Fruit fly (Drosophila melanogaster) whole organism, adult: Measurements from ENCODE around the gene Dnai2.

ENCODE experiments used
- CG11617 ChIP-seq: fragments of 200-800 bp; sonication (Bioruptor generic); optimal IDR thresholded peaks from 2 replicates; lab custom pipeline; 2017; ENCODE audit warnings: mild to moderate bottlenecking, missing biosample characterization, missing genetic modification reagents, missing genetic modification characterization
- CG12768 ChIP-seq: fragments of 200-800 bp; sonication (Bioruptor generic); optimal IDR thresholded peaks from 2 replicates; lab custom pipeline; 2017; ENCODE audit warnings: missing biosample characterization, missing genetic modification characterization, mild to moderate bottlenecking, moderate library complexity, missing genetic modification reagents
- CG14711 ChIP-seq: fragments of 200-800 bp; sonication (Bioruptor generic); optimal IDR thresholded peaks from 2 replicates; lab custom pipeline; 2018; ENCODE audit warnings: missing biosample characterization, mild to moderate bottlenecking, missing genetic modification characterization, moderate library complexity
- CG1620 ChIP-seq: fragments of 200-800 bp; sonication (Bioruptor generic); optimal IDR thresholded peaks from 2 replicates; lab custom pipeline; 2016; ENCODE audit warnings: missing biosample characterization, missing genetic modification characterization
- CG33017 ChIP-seq: fragments of 200-800 bp; sonication (Bioruptor generic); optimal IDR thresholded peaks from 2 replicates; lab custom pipeline; 2018; ENCODE audit warnings: missing biosample characterization, mild to moderate bottlenecking, missing genetic modification characterization, moderate library complexity
- CG5204 ChIP-seq: fragments of 200-800 bp; sonication (Bioruptor generic); optimal IDR thresholded peaks from 2 replicates; lab custom pipeline; 2016; ENCODE audit warnings: missing biosample characterization, missing genetic modification characterization
- CG7045 ChIP-seq: fragments of 200-800 bp; sonication (Bioruptor generic); optimal IDR thresholded peaks from 2 replicates; lab custom pipeline; 2017; ENCODE audit warnings: missing biosample characterization, mild to moderate bottlenecking, missing genetic modification characterization
- CG7101 ChIP-seq: fragments of 200-800 bp; sonication (Bioruptor generic); optimal IDR thresholded peaks from 2 replicates; lab custom pipeline; 2018; ENCODE audit warnings: missing biosample characterization, mild to moderate bottlenecking, missing genetic modification characterization, moderate library complexity
- Clk ChIP-seq: fragments of 200-800 bp; sonication (Bioruptor generic); optimal IDR thresholded peaks from 2 replicates; lab custom pipeline; 2017; ENCODE audit warnings: missing biosample characterization, missing genetic modification characterization
- Crg-1 ChIP-seq: fragments of 200-800 bp; sonication (Bioruptor generic); optimal IDR thresholded peaks from 2 replicates; lab custom pipeline; 2016; ENCODE audit warnings: missing biosample characterization, missing genetic modification characterization
- Hr96 ChIP-seq: fragments of 200-800 bp; sonication (Bioruptor generic); optimal IDR thresholded peaks from 2 replicates; lab custom pipeline; 2016; ENCODE audit warnings: missing biosample characterization, missing genetic modification characterization
- Mnt ChIP-seq: fragments of 200-800 bp; sonication (Bioruptor generic); optimal IDR thresholded peaks from 2 replicates; lab custom pipeline; 2016; ENCODE audit warnings: missing biosample characterization, mild to moderate bottlenecking, missing genetic modification characterization
- bab1 ChIP-seq: fragments of 200-800 bp; sonication (Bioruptor generic); optimal IDR thresholded peaks from 3 replicates; lab custom pipeline; 2019; ENCODE audit warnings: missing biosample characterization, mild to moderate bottlenecking, missing genetic modification characterization, moderate library complexity
- cic ChIP-seq: fragments of 200-800 bp; sonication (Bioruptor generic); optimal IDR thresholded peaks from 2 replicates; lab custom pipeline; 2017; ENCODE audit warnings: missing biosample characterization, mild to moderate bottlenecking, missing genetic modification characterization, moderate library complexity
- cnc ChIP-seq, 2 experiments: fragments of >200 bp; optimal IDR thresholded peaks; 2 replicates each; lab custom pipeline; 2017
- kay ChIP-seq: fragments of 200-800 bp; sonication (Bioruptor generic); peaks from one replicate; lab custom pipeline; 2016; ENCODE audit warnings: missing biosample characterization, missing genetic modification characterization, borderline replicate concordance
- ovo ChIP-seq: fragments of 200-800 bp; sonication (Bioruptor generic); optimal IDR thresholded peaks from 2 replicates; lab custom pipeline; 2016; ENCODE audit warnings: missing biosample characterization, missing genetic modification characterization
- pad ChIP-seq: fragments of 200-800 bp; sonication (Bioruptor generic); optimal IDR thresholded peaks from 3 replicates; lab custom pipeline; 2017; ENCODE audit warnings: missing biosample characterization, missing genetic modification characterization, mild to moderate bottlenecking, moderate library complexity, missing genetic modification reagents
- tj ChIP-seq: fragments of 200-800 bp; sonication (Bioruptor generic); optimal IDR thresholded peaks from 3 replicates; lab custom pipeline; 2017; ENCODE audit warnings: missing biosample characterization, mild to moderate bottlenecking, missing genetic modification characterization, moderate library complexity
- toe ChIP-seq: fragments of 200-800 bp; sonication (Bioruptor generic); optimal IDR thresholded peaks from 2 replicates; lab custom pipeline; 2016; ENCODE audit warnings: missing biosample characterization, missing genetic modification characterization

Gene Dnai2

DNA sequence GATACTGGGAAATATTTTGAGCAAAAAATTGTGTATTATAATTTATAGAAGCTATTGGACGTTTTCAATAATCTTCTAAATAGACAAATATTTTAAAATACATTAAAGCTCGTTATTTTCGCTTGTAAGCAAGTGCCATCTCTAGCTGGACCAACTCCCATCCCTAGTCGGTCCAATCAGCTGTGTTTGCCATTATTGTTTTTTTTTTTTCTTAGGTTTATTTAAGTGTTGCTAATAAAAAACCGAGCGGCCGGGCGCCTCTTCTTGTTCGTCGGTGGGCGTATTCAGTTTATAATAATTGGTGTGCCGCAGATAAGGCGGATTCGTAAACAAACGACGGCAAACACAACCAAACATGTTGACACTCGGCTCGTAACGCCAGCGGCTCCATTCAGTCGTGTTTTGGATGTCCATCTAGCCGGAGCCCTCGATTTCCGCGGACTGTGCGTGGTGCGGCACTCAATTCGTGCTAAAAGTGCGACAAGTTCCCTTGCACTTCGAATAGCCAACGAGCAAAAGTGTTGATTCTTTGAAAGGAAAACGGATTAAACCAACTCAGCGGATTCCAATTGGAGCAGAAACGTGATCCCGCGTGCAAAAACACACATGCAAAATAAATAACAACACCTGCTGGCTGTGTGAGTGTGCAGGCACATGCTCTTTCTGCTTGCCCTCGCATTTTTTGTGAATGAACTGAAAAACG is 15.1 kb downstream of the Dnai2 start, which contains the start of gene Sugb:
Sugb (plus strand) TSS at position 162 of the 703 bp plus-strand sequence.
- TF ChIP-seq CG1620 (GFP tag; lab: Kevin White, UChicago) (peak; percentile 73), CG14711 (tag; lab: Kevin White, UChicago) (peak; percentile 38), toe (peak; percentile 80), CG12768 (GFP tag; lab: Kevin White, UChicago) (peak; percentile 58), Hr96 (GFP tag; lab: Kevin White, UChicago) (peak; percentile 84), Clk (GFP tag; lab: Kevin White, UChicago) (peak; percentile 4), kay (GFP tag; lab: Kevin White, UChicago) (peak; percentile 95), CG11617 (GFP tag; lab: Kevin White, UChicago) (peak; percentile 90), pad (GFP tag; lab: Kevin White, UChicago) (peak; percentile 27), bab1 (GFP tag; lab: Kevin White, UChicago) (peak; percentile 37), ovo (peak; percentile 69), CG7045 (peak; percentile 57), tj (peak; percentile 98), cnc (optimal IDR thresholded peaks at IDR 0.05; lab: Kevin White, UChicago) (no peak), Crg-1 (peak; percentile 54), CG33017 (tag; lab: Kevin White, UChicago) (peak; percentile 87), CG7101 (tag; lab: Kevin White, UChicago) (peak; percentile 75), cic (GFP tag; lab: Kevin White, UChicago) (peak; percentile 96), Mnt (GFP tag; lab: Kevin White, UChicago) (peak; percentile 73), CG5204 (peak; percentile 77)

DNA sequence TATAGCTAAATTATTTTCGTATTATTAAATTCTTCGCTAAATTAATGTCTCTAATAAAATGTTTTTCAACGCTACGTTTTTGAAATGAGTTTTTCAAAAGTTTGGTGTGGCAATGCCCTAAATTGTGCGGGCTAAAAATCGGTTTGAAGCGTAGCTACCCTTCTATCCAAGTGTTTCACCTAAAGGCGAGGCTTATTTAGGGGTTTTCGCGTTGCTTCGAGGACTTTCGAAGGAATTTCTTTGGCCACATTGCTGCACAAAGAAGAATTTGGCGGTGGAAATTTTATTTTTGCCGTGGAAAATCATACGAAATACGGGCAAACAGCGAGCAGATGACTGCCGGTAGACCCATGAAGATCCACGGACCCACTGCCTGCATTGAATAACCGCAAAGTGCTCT is 17.3 kb downstream of the Dnai2 start, which contains the start of gene TfIIEalpha:
TfIIEalpha (plus strand) TSS at position 245 of the 400 bp plus-strand sequence.
- TF ChIP-seq tj (no peak), ovo (no peak), toe (peak; percentile 18), CG14711 (tag; lab: Kevin White, UChicago) (no peak), bab1 (GFP tag; lab: Kevin White, UChicago) (peak; percentile 66), cic (GFP tag; lab: Kevin White, UChicago) (peak; percentile 37), Mnt (GFP tag; lab: Kevin White, UChicago) (peak; percentile 23), CG7101 (tag; lab: Kevin White, UChicago) (no peak), CG1620 (GFP tag; lab: Kevin White, UChicago) (no peak)

dm6 chr3L:11680298-11680697 is 18.8 kb downstream of the Dnai2 start, which contains the start of gene CG32085:
TSS of gene CG32085 (minus strand) at chr3L:11680344.
- no peak for TF ChIP-seq kay (GFP tag; lab: Kevin White, UChicago)
- TF ChIP-seq CG11617 (GFP tag; lab: Kevin White, UChicago): peak; percentile 23
- peak; percentile 4 for TF ChIP-seq CG14711 (tag; lab: Kevin White, UChicago)
- TF ChIP-seq CG5204: no peak
- no peak for TF ChIP-seq Crg-1
- peak; percentile 16 for TF ChIP-seq pad (GFP tag; lab: Kevin White, UChicago)
- TF ChIP-seq ovo: no peak
- TF ChIP-seq CG7045: peak; percentile 5
- peak; percentile 8 for TF ChIP-seq Clk (GFP tag; lab: Kevin White, UChicago)
- peak; percentile 17 for TF ChIP-seq toe
- no peak for TF ChIP-seq CG33017 (tag; lab: Kevin White, UChicago)
- no peak for TF ChIP-seq bab1 (GFP tag; lab: Kevin White, UChicago)
- TF ChIP-seq Hr96 (GFP tag; lab: Kevin White, UChicago): no peak
- TF ChIP-seq CG12768 (GFP tag; lab: Kevin White, UChicago): peak; percentile 41
- TF ChIP-seq tj: no peak
- no peak for TF ChIP-seq CG1620 (GFP tag; lab: Kevin White, UChicago)
- peak; percentile 36 for TF ChIP-seq cic (GFP tag; lab: Kevin White, UChicago)
- no peak for TF ChIP-seq cnc (optimal IDR thresholded peaks at IDR 0.05; lab: Kevin White, UChicago)
- TF ChIP-seq Mnt (GFP tag; lab: Kevin White, UChicago): peak; percentile 24
- no peak for TF ChIP-seq CG7101 (tag; lab: Kevin White, UChicago)

- TF ChIP-seq ovo (no peak), cnc (optimal IDR thresholded peaks at IDR 0.05; lab: Kevin White, UChicago) (no peak), Crg-1 (no peak), Clk (GFP tag; lab: Kevin White, UChicago) (no peak), CG1620 (GFP tag; lab: Kevin White, UChicago) (no peak), pad (GFP tag; lab: Kevin White, UChicago) (no peak), CG7045 (no peak), Mnt (GFP tag; lab: Kevin White, UChicago) (no peak), cic (GFP tag; lab: Kevin White, UChicago) (no peak), CG14711 (tag; lab: Kevin White, UChicago) (no peak), bab1 (GFP tag; lab: Kevin White, UChicago) (no peak), tj (no peak), CG11617 (GFP tag; lab: Kevin White, UChicago) (no peak), Hr96 (GFP tag; lab: Kevin White, UChicago) (no peak), CG33017 (tag; lab: Kevin White, UChicago) (no peak)
These were observed 20.7 kb downstream of the Dnai2 start for dm6 chr3L:11678313-11678817.

DNA sequence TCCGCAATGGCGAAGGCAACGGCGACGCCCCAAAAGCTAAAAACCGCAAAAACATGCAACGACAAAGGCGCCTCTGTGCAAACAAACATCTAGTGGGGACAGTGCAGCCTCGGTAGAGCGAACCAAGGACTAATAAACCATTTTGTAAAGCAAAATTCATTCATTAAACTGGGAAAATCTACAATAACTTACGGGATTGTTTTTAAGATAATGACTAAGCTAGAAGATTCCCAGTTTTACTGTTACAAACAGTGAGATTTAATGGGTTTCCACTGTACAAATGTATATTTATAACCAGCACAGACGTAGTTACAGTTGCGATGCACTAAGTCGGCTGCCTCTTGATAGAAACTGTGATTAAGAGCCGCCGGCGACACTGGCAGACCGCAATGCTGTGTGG is 42.9 kb downstream of the Dnai2 start:
- TF ChIP-seq CG33017 (tag; lab: Kevin White, UChicago) (peak; percentile 77), CG1620 (GFP tag; lab: Kevin White, UChicago) (no peak), pad (GFP tag; lab: Kevin White, UChicago) (peak; percentile 10), CG5204 (peak; percentile 52), Clk (GFP tag; lab: Kevin White, UChicago) (peak; percentile 40), toe (peak; percentile 51), tj (no peak), bab1 (GFP tag; lab: Kevin White, UChicago) (no peak), CG12768 (GFP tag; lab: Kevin White, UChicago) (peak; percentile 75), CG7045 (peak; percentile 64), CG11617 (GFP tag; lab: Kevin White, UChicago) (peak; percentile 1), cnc (optimal IDR thresholded peaks at IDR 0.05; lab: Kevin White, UChicago) (no peak), ovo (no peak), cic (GFP tag; lab: Kevin White, UChicago) (no peak), CG14711 (tag; lab: Kevin White, UChicago) (peak; percentile 62), Crg-1 (no peak), Mnt (GFP tag; lab: Kevin White, UChicago) (peak; percentile 3), Hr96 (GFP tag; lab: Kevin White, UChicago) (peak; percentile 35), CG7101 (tag; lab: Kevin White, UChicago) (peak; percentile 66), kay (GFP tag; lab: Kevin White, UChicago) (no peak)
